Worm (Caenorhabditis elegans) whole organism, L4/young adult: Measurements from ENCODE around the gene W01F3.2.

ENCODE experiments used
- W03F9.2 ChIP-seq: fragments of 150-350 bp; optimal IDR thresholded peaks from 2 replicates; lab custom pipeline; 2014; ENCODE audit warnings: missing biosample characterization, missing genetic modification characterization
- dao-5 ChIP-seq: sonication (generic microtip); optimal IDR thresholded peaks from 2 replicates; lab custom pipeline; 2016; ENCODE audit warnings: missing genotype, missing genetic modification characterization, moderate library complexity, missing compliant biosample characterization
- him-1 ChIP-seq: sonication (generic microtip); optimal IDR thresholded peaks from 2 replicates; lab custom pipeline; 2016; ENCODE audit warnings: missing genotype, missing genetic modification reagents, missing genetic modification characterization, missing compliant biosample characterization

W01F3.2 gene

ce11 chrV:20648868-20649267 lies 11.3 kb upstream of the W01F3.2 start:
- TF ChIP-seq dao-5 (tag; lab: Kevin White, UChicago) = no peak
- no peak for TF ChIP-seq him-1 (tag; lab: Kevin White, UChicago)
- no peak for TF ChIP-seq W03F9.2

ce11 chrV:20651923-20652322 lies 8.2 kb upstream of the W01F3.2 start:
- TF ChIP-seq dao-5 (tag; lab: Kevin White, UChicago) (no peak), him-1 (tag; lab: Kevin White, UChicago) (no peak), W03F9.2 (no peak)

DNA sequence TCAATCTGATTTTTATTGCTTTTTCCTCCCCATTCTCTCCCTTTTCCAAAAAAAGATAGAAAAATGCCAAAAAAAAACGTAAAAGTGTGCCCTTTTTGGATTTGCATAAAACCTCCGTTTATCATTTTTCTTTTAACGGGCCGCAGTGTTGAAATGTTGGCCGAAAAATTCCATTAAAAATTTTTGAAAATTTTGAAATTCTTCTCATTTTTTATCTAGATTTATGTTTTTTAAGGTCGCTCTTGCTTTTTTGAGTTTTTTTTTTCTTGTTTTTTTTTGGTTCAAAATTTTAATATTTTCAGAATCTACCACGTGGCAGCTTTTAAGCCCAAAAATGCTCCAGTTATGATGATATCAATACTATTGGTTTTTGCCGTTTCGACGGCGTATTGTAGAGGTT lies 5.8 kb upstream of the W01F3.2 start, which contains the start of gene mnr-1:
Gene mnr-1 (plus strand): TSS at position 301 of the 400 bp plus-strand sequence.
- TF ChIP-seq dao-5 (tag; lab: Kevin White, UChicago) = no peak
- no peak for TF ChIP-seq W03F9.2
- no peak for TF ChIP-seq him-1 (tag; lab: Kevin White, UChicago)

- TF ChIP-seq W03F9.2 (no peak), him-1 (tag; lab: Kevin White, UChicago) (no peak), dao-5 (tag; lab: Kevin White, UChicago) (no peak)
Observed at ce11 chrV:20655174-20655573, 5.0 kb upstream of the W01F3.2 start.

- TF ChIP-seq him-1 (tag; lab: Kevin White, UChicago) = no peak
- TF ChIP-seq dao-5 (tag; lab: Kevin White, UChicago) = no peak
- no peak for TF ChIP-seq W03F9.2
Observed at ce11 chrV:20656626-20657025, 3.5 kb upstream of the W01F3.2 start.

- TF ChIP-seq W03F9.2 = no peak
- no peak for TF ChIP-seq him-1 (tag; lab: Kevin White, UChicago)
- no peak for TF ChIP-seq dao-5 (tag; lab: Kevin White, UChicago)
Observed at ce11 chrV:20662474-20662873, 2.3 kb downstream of the W01F3.2 start.

DNA sequence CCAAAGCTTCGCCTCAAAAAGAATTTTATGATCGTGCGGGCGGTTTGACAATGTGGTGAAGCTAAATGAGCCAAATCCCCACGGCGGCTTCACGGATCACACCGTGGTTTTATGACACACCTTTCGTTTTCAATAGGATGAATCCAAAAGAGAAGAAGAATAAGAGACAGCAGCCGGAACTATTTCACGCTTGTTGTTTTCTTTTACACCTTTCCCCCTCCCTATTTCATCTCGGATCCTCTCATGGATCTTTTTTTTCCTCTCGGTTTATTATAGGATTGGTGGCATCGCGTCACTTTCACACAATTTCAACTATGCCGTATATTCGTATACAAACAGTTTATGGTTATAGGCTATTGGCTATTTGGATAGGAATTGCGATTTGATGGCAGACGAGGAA lies 3.6 kb downstream of the W01F3.2 start:
- TF ChIP-seq W03F9.2 = no peak
- no peak for TF ChIP-seq him-1 (tag; lab: Kevin White, UChicago)

DNA sequence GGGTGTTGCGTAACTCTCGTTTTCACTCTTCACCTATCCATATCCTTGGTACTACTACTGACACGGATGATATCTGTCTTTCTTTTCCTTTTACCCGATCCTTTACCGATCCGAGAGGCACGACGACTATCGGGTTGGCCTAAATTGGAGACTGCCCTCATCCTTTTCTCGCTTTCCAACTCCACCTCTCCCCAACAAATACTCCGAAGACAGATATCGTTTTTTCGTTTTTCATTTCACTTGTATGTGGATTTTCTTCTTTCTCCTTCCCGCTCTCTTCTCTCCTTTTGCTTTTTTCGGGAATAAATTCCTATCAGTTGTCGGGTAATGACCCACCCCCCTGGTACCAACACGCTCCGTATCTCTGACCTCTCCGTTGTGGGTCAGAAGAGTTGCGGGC lies 4.8 kb downstream of the W01F3.2 start:
- no peak for TF ChIP-seq W03F9.2
- TF ChIP-seq him-1 (tag; lab: Kevin White, UChicago) = no peak
- no peak for TF ChIP-seq dao-5 (tag; lab: Kevin White, UChicago)

ce11 chrV:20666905-20667304 lies 6.8 kb downstream of the W01F3.2 start, which contains the start of gene mlt-11:
Gene mlt-11, plus strand, starts transcription at chrV:20667205.
- TF ChIP-seq W03F9.2 = no peak
- no peak for TF ChIP-seq him-1 (tag; lab: Kevin White, UChicago)
- TF ChIP-seq dao-5 (tag; lab: Kevin White, UChicago) = no peak

- TF ChIP-seq him-1 (tag; lab: Kevin White, UChicago) = no peak
- no peak for TF ChIP-seq dao-5 (tag; lab: Kevin White, UChicago)
- no peak for TF ChIP-seq W03F9.2
Observed at ce11 chrV:20670625-20671024, 10.5 kb downstream of the W01F3.2 start.

ce11 chrV:20680189-20680588 lies 20.1 kb downstream of the W01F3.2 start:
- TF ChIP-seq dao-5 (tag; lab: Kevin White, UChicago) = no peak
- no peak for TF ChIP-seq W03F9.2
- TF ChIP-seq him-1 (tag; lab: Kevin White, UChicago) = no peak

DNA sequence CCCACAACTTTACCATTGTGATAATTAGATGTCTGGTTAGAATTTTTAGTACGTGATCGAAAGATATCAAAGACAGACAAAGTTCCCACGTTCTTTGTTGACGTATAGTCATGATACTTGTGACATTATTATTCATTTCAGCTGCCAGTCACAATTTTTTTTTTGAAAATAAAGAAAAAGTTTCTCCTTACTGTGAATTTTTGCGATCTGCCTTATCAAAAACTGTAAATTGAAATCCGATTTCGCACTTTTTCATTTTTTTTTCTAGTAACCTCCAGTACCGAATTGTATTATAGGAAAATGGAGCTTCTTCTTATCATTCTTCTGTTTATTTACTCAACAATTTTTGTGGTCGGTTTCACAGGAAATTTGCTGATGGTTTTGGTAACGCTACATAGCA lies 21.0 kb downstream of the W01F3.2 start, which contains the start of gene srsx-35:
Gene srsx-35 (plus strand): TSS at position 301 of the 400 bp plus-strand sequence.
- TF ChIP-seq W03F9.2 (no peak), dao-5 (tag; lab: Kevin White, UChicago) (no peak), him-1 (tag; lab: Kevin White, UChicago) (no peak)

DNA sequence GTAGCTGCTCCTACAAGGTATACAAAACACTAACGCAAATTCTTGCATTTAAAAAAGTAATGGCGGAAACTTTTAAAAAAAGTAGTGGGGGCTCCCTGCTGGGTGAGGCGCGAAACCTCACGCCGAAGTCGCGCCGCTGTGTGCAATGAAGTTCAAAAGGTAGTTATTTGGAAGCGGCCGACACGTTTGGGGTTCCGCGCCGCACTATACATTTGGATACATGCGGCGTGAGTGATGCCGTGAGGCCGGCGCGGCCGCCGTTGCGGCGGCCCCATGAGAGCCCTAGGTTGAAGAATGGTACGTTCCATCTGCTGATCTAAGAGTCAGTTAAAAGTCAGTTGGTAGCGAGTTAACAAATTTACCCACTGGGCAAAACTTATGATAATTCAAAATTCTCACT lies 21.7 kb downstream of the W01F3.2 start:
- TF ChIP-seq dao-5 (tag; lab: Kevin White, UChicago) = no peak
- no peak for TF ChIP-seq him-1 (tag; lab: Kevin White, UChicago)
- no peak for TF ChIP-seq W03F9.2

- no peak for TF ChIP-seq him-1 (tag; lab: Kevin White, UChicago)
- TF ChIP-seq W03F9.2 = no peak
- no peak for TF ChIP-seq dao-5 (tag; lab: Kevin White, UChicago)
Observed at ce11 chrV:20682309-20682708, 22.2 kb downstream of the W01F3.2 start.

DNA sequence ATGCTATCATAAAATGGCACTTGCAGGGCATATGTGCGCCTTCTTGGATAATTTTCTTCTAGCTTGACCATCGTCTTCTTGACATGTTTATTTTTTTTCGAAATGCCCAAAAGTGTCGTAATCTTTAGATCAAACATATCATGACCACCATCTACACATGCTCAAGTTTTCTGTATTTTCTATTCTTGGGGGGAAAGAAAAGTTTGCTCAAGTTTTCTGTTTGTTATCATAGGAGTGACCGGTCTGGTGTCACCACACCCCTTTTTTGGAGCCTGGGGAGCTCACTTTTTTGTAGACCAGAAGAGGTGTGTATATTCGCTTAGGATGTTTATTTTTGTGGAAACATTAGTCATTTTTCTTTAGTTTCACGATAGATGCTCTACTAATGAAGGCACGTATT lies 25.3 kb downstream of the W01F3.2 start, which contains the start of gene klf-2:
Gene klf-2 (plus strand): TSS at position 301 of the 400 bp plus-strand sequence.
- TF ChIP-seq him-1 (tag; lab: Kevin White, UChicago) (no peak), dao-5 (tag; lab: Kevin White, UChicago) (no peak), W03F9.2 (no peak)
